Worm (Caenorhabditis elegans): ENCODE measurements around the gene Y102A5C.40.

Y102A5C.40 gene

ce11 chrV:16988614-16989013 is 1.7 kb upstream of the Y102A5C.40 start, which contains the start of gene Y102A5C.27:
TSS of gene Y102A5C.27 (minus strand) at chrV:16988714.
- TF ChIP-seq vab-7 (GFP tag; IDR thresholded peaks at IDR 0.05) (no peak), Y48G9A.11 (GFP tag; IDR thresholded peaks at IDR 0.05) (no peak), F26F4.8 (GFP tag; conservative IDR thresholded peaks at IDR 0.05) (no peak), Y5F2A.4 (GFP tag; optimal IDR thresholded peaks at IDR 0.05) (no peak), fos-1 (tag; optimal IDR thresholded peaks at IDR 0.05) (no peak), nhr-6 (tag; optimal IDR thresholded peaks at IDR 0.05) (no peak)

- TF ChIP-seq hlh-11 (tag; optimal IDR thresholded peaks at IDR 0.05) (no peak), unc-62 (GFP tag; optimal IDR thresholded peaks at IDR 0.05 in 1 of 2) (peak in 1 of 2 experiments; percentile 97), unc-62 (tag; optimal IDR thresholded peaks at IDR 0.05) (no peak)
Observed at ce11 chrV:16987783-16988182, 848 bp upstream of the Y102A5C.40 start.

ce11 chrV:16980368-16980767 is 6.6 kb downstream of the Y102A5C.40 start, which contains the start of gene srz-54:
TSS of gene srz-54 (plus strand) at chrV:16980668.
- no peak for TF ChIP-seq lin-15B (tag; optimal IDR thresholded peaks at IDR 0.05)
- no peak for TF ChIP-seq aly-2 (tag; optimal IDR thresholded peaks at IDR 0.05)
- no peak for TF ChIP-seq lin-39 (tag; optimal IDR thresholded peaks at IDR 0.05)
- no peak for TF ChIP-seq spr-1 (tag; optimal IDR thresholded peaks at IDR 0.05)
- TF ChIP-seq hif-1 (tag; optimal IDR thresholded peaks at IDR 0.05), result no peak
- TF ChIP-seq tag-97 (GFP tag; IDR thresholded peaks at IDR 0.05), result no peak
- TF ChIP-seq snpc-4 (tag; optimal IDR thresholded peaks at IDR 0.05), result no peak
- no peak for TF ChIP-seq unc-62 (GFP tag; optimal IDR thresholded peaks at IDR 0.05 in 1 of 2)
- no peak for TF ChIP-seq unc-62 (tag; optimal IDR thresholded peaks at IDR 0.05)
- TF ChIP-seq lin-29 (GFP tag; IDR thresholded peaks at IDR 0.05), result no peak
- no peak for TF ChIP-seq nhr-48 (tag; optimal IDR thresholded peaks at IDR 0.05)
- TF ChIP-seq nhr-76 (tag; optimal IDR thresholded peaks at IDR 0.05), result no peak
- TF ChIP-seq rbr-2 (tag; optimal IDR thresholded peaks at IDR 0.05), result no peak
- no peak for TF ChIP-seq php-3 (GFP tag; IDR thresholded peaks at IDR 0.05)
- TF ChIP-seq nhr-10 (tag; optimal IDR thresholded peaks at IDR 0.05), result no peak
- TF ChIP-seq ZK546.5 (tag; optimal IDR thresholded peaks at IDR 0.05), result no peak

ce11 chrV:16974919-16975318 is 12.0 kb downstream of the Y102A5C.40 start, which contains the start of gene srx-54:
TSS of gene srx-54 (plus strand) at chrV:16975219.
- TF ChIP-seq lin-29 (GFP tag; IDR thresholded peaks at IDR 0.05), result no peak
- no peak for TF ChIP-seq spr-3 (GFP tag; optimal IDR thresholded peaks at IDR 0.05)
- TF ChIP-seq nhr-10 (tag; optimal IDR thresholded peaks at IDR 0.05), result no peak
- TF ChIP-seq lin-13 (GFP tag; optimal IDR thresholded peaks at IDR 0.05), result no peak
- no peak for TF ChIP-seq hif-1 (tag; optimal IDR thresholded peaks at IDR 0.05)
- no peak for TF ChIP-seq snpc-4 (tag; optimal IDR thresholded peaks at IDR 0.05)
- TF ChIP-seq Y5F2A.4 (GFP tag; optimal IDR thresholded peaks at IDR 0.05), result no peak
- no peak for TF ChIP-seq F49E8.2 (tag; optimal IDR thresholded peaks at IDR 0.05; ENCODE audit: borderline replicate concordance)
- TF ChIP-seq ctbp-1 (GFP tag; IDR thresholded peaks at IDR 0.05), result no peak
- no peak for TF ChIP-seq lsy-2 (tag; optimal IDR thresholded peaks at IDR 0.05)
- no peak for TF ChIP-seq Y48G9A.11 (GFP tag; IDR thresholded peaks at IDR 0.05)
- no peak for TF ChIP-seq nhr-102 (tag; optimal IDR thresholded peaks at IDR 0.05)
- TF ChIP-seq ceh-44 (GFP tag; IDR thresholded peaks at IDR 0.05), result no peak
- TF ChIP-seq ceh-28 (tag; optimal IDR thresholded peaks at IDR 0.05), result no peak
- TF ChIP-seq arid-1 (GFP tag; conservative IDR thresholded peaks at IDR 0.05), result no peak
- TF ChIP-seq mxl-2 (GFP tag; conservative IDR thresholded peaks at IDR 0.05), result no peak
- no peak for TF ChIP-seq unc-62 (GFP tag; optimal IDR thresholded peaks at IDR 0.05 in 1 of 2)
- no peak for TF ChIP-seq unc-62 (tag; optimal IDR thresholded peaks at IDR 0.05)

ce11 chrV:16973338-16973737 is 13.6 kb downstream of the Y102A5C.40 start:
- TF ChIP-seq rbr-2 (tag; optimal IDR thresholded peaks at IDR 0.05) (no peak), unc-62 (GFP tag; optimal IDR thresholded peaks at IDR 0.05 in 1 of 2) (peak in 1 of 2 experiments; percentile 91), unc-62 (tag; optimal IDR thresholded peaks at IDR 0.05) (no peak)
